Worm (Caenorhabditis elegans): ENCODE results near the gene C06G4.4.
A peak's percentile ranks its signal among the peaks of the same experiment; 100 is the strongest.

The C06G4.4 gene

ce11 chrIII:8020823-8021332 lies 43.3 kb upstream of the C06G4.4 start, which contains the start of gene lin-36 (continued):
- TF ChIP-seq ceh-28 (tag; optimal IDR thresholded peaks at IDR 0.05): peak; percentile 58
- TF ChIP-seq unc-130 (GFP tag; optimal IDR thresholded peaks at IDR 0.05): peak; percentile 17
- TF ChIP-seq lin-13 (GFP tag; optimal IDR thresholded peaks at IDR 0.05): peak; percentile 84
- TF ChIP-seq ceh-82 (tag; optimal IDR thresholded peaks at IDR 0.05): no peak
- no peak for TF ChIP-seq Y105C5A.15 (GFP tag; IDR thresholded peaks at IDR 0.05)
- no peak for TF ChIP-seq zfp-2 (tag; optimal IDR thresholded peaks at IDR 0.05)
- peak; percentile 87 for TF ChIP-seq nhr-6 (tag; optimal IDR thresholded peaks at IDR 0.05)
- TF ChIP-seq T20F7.1 (GFP tag; optimal IDR thresholded peaks at IDR 0.05): no peak
- no peak for TF ChIP-seq mxl-2 (GFP tag; conservative IDR thresholded peaks at IDR 0.05)
- TF ChIP-seq daf-8 (GFP tag; IDR thresholded peaks at IDR 0.05): no peak
- peak; percentile 43; the same call in 1 of the 2 replicates for TF ChIP-seq arid-1 (GFP tag; conservative IDR thresholded peaks at IDR 0.05)
- peak; percentile 6 for TF ChIP-seq aha-1 (tag)
- TF ChIP-seq daf-19 (GFP tag; conservative IDR thresholded peaks at IDR 0.05): no peak
- TF ChIP-seq nhr-28 (tag; optimal IDR thresholded peaks at IDR 0.05): peak; percentile 68
- TF ChIP-seq nhr-25 (tag; optimal IDR thresholded peaks at IDR 0.05; ENCODE audit: borderline replicate concordance, insufficient read depth): peak; percentile 11
- no peak for TF ChIP-seq snpc-4 (tag; optimal IDR thresholded peaks at IDR 0.05)
- TF ChIP-seq mdl-1 (tag; optimal IDR thresholded peaks at IDR 0.05): peak in 1 of 2 experiments; percentile 14
- TF ChIP-seq T26A8.4 (GFP tag; IDR thresholded peaks at IDR 0.05): peak; percentile 56
- TF ChIP-seq pqm-1 (tag; optimal IDR thresholded peaks at IDR 0.05): no peak
- peak; percentile 71 for TF ChIP-seq lin-38 (GFP tag; IDR thresholded peaks at IDR 0.05)
- TF ChIP-seq mep-1 (tag; optimal IDR thresholded peaks at IDR 0.05): peak; percentile 79
- 0 out of 2 replicates have a peak, but pooled peaks have one; percentile 18 for TF ChIP-seq mdt-29 (GFP tag; IDR thresholded peaks at IDR 0.05)
- TF ChIP-seq dve-1 (tag; optimal IDR thresholded peaks at IDR 0.05; ENCODE audit: insufficient read depth): peak; percentile 78
- peak in 1 of 2 experiments; percentile 58 for TF ChIP-seq hif-1 (tag; optimal IDR thresholded peaks at IDR 0.05)

ce11 chrIII:8017053-8017452 lies 39.4 kb upstream of the C06G4.4 start:
- TF ChIP-seq daf-16 (GFP tag; optimal IDR thresholded peaks at IDR 0.05): no peak
- TF ChIP-seq daf-16 (tag; optimal IDR thresholded peaks at IDR 0.05): peak; percentile 96
- TF ChIP-seq hlh-30 (tag; optimal IDR thresholded peaks at IDR 0.05; ENCODE audit: insufficient read depth): no peak

- TF ChIP-seq aha-1 (tag) (peak; percentile 42), ceh-82 (tag; optimal IDR thresholded peaks at IDR 0.05) (no peak)
Measured at ce11 chrIII:8016438-8016837, 38.8 kb upstream of the C06G4.4 start, which contains the start of gene F44B9.5. Gene F44B9.5 (minus strand): TSS chrIII:8016538.

ce11 chrIII:8013582-8013981 lies 36.0 kb upstream of the C06G4.4 start:
- no peak for TF ChIP-seq nhr-111 (GFP tag; optimal IDR thresholded peaks at IDR 0.05)
- TF ChIP-seq ceh-20 (GFP tag; IDR thresholded peaks at IDR 0.05): no peak
- no peak for TF ChIP-seq unc-62 (GFP tag; optimal IDR thresholded peaks at IDR 0.05 in 1 of 2)
- no peak for TF ChIP-seq unc-62 (tag; optimal IDR thresholded peaks at IDR 0.05)
- no peak for TF ChIP-seq Y75B8A.6 (GFP tag; IDR thresholded peaks at IDR 0.05)
- TF ChIP-seq set-16 (GFP tag; IDR thresholded peaks at IDR 0.05): no peak
- no peak for TF ChIP-seq nhr-10 (tag; optimal IDR thresholded peaks at IDR 0.05)
- TF ChIP-seq cey-2 (tag; optimal IDR thresholded peaks at IDR 0.05; ENCODE audit: borderline replicate concordance, insufficient read depth): no peak
- TF ChIP-seq lir-3 (tag; optimal IDR thresholded peaks at IDR 0.05): no peak
- no peak for TF ChIP-seq mes-2 (tag; optimal IDR thresholded peaks at IDR 0.05; ENCODE audit: poor library complexity, severe bottlenecking)
- TF ChIP-seq snpc-4 (tag; optimal IDR thresholded peaks at IDR 0.05): no peak
- TF ChIP-seq daf-19 (GFP tag; conservative IDR thresholded peaks at IDR 0.05): no peak
- TF ChIP-seq nhr-41 (GFP tag; IDR thresholded peaks at IDR 0.05): no peak
- TF ChIP-seq fkh-10 (GFP tag; optimal IDR thresholded peaks at IDR 0.05): no peak
- TF ChIP-seq mxl-2 (GFP tag; conservative IDR thresholded peaks at IDR 0.05): no peak
- TF ChIP-seq dmd-6 (GFP tag; IDR thresholded peaks at IDR 0.05): no peak
- TF ChIP-seq php-3 (GFP tag; IDR thresholded peaks at IDR 0.05): no peak
- TF ChIP-seq jun-1 (tag; optimal IDR thresholded peaks at IDR 0.05): no peak
- no peak for TF ChIP-seq dmd-8 (GFP tag; IDR thresholded peaks at IDR 0.05)
- TF ChIP-seq tra-1 (GFP tag; IDR thresholded peaks at IDR 0.05): no peak
- TF ChIP-seq hmg-1.1 (GFP tag; IDR thresholded peaks at IDR 0.05): no peak

All from whole organism, L4 larva.